Worm (Caenorhabditis elegans) whole organism, L4 larva: ENCODE results near the gene ZK593.2.

Experiments used
- F10B5.3 ChIP-seq: sonication (generic microtip); optimal IDR thresholded peaks from 2 replicates; lab custom pipeline; 2016; ENCODE audit warnings: mild to moderate bottlenecking, missing genetic modification characterization, missing compliant biosample characterization
- F49E8.2 ChIP-seq: sonication (generic microtip); optimal IDR thresholded peaks from 2 replicates; lab custom pipeline; 2016; ENCODE audit warnings: missing compliant biosample characterization, mild to moderate bottlenecking, missing genetic modification characterization, borderline replicate concordance
- Y48G9A.11 ChIP-seq: fragments of 200-800 bp; sonication (Bioruptor generic); IDR thresholded peaks from 2 replicates; pipeline ENCODE4 v1.3.6; 2022; ENCODE audit warnings: missing genetic modification reagents, missing genetic modification characterization, missing compliant biosample characterization
- Y5F2A.4 ChIP-seq: fragments of 200-800 bp; sonication (Bioruptor generic); optimal IDR thresholded peaks from 2 replicates; lab custom pipeline; 2018; ENCODE audit warnings: mild to moderate bottlenecking, missing genetic modification characterization, missing compliant biosample characterization
- aha-1 ChIP-seq: fragments of 150-350 bp; peaks from one replicate; lab custom pipeline; 2014; ENCODE audit warnings: missing biosample characterization, missing genetic modification characterization
- aly-2 ChIP-seq: sonication (generic microtip); optimal IDR thresholded peaks from 2 replicates; lab custom pipeline; 2018; ENCODE audit warnings: missing biosample characterization, missing genetic modification characterization
- ama-1 ChIP-seq: fragments of 150-350 bp; optimal IDR thresholded peaks from 2 replicates; lab custom pipeline; 2014; ENCODE audit warnings: inconsistent platforms, mixed read lengths
- attf-4 ChIP-seq: sonication (generic microtip); optimal IDR thresholded peaks from 3 replicates; lab custom pipeline; 2017; ENCODE audit warnings: missing biosample characterization, missing genetic modification characterization
- ceh-32 ChIP-seq: sonication (generic microtip); optimal IDR thresholded peaks from 2 replicates; lab custom pipeline; 2016; ENCODE audit warnings: mild to moderate bottlenecking, missing genetic modification characterization, missing compliant biosample characterization; ENCODE audit not compliant: poor library complexity
- ceh-44 ChIP-seq: fragments of 200-800 bp; sonication (Bioruptor generic); IDR thresholded peaks from 2 replicates; pipeline ENCODE4 v1.3.6; 2022; ENCODE audit warnings: missing genetic modification reagents, missing genetic modification characterization, missing compliant biosample characterization
- ces-1 ChIP-seq: fragments of 150-350 bp; sonication (generic microtip); optimal IDR thresholded peaks from 4 replicates; lab custom pipeline; 2014; ENCODE audit warnings: missing biosample characterization, missing genetic modification reagents, missing genetic modification characterization
- daf-8 ChIP-seq: fragments of 200-800 bp; sonication (Bioruptor generic); IDR thresholded peaks from 2 replicates; pipeline ENCODE4 v1.3.6; 2022; ENCODE audit warnings: missing genetic modification characterization, missing compliant biosample characterization
- dmd-6 ChIP-seq: fragments of 200-800 bp; sonication (Bioruptor generic); IDR thresholded peaks from 2 replicates; pipeline ENCODE4 v1.3.6; 2022; ENCODE audit warnings: missing genetic modification reagents, missing genetic modification characterization, missing compliant biosample characterization
- dmd-9 ChIP-seq: fragments of 200-800 bp; sonication (Bioruptor generic); IDR thresholded peaks from 2 replicates; pipeline ENCODE4 v1.3.6; 2022; ENCODE audit warnings: missing genetic modification reagents, missing genetic modification characterization, missing compliant biosample characterization
- dpl-1 ChIP-seq: fragments of 150-350 bp; optimal IDR thresholded peaks from 2 replicates; lab custom pipeline; 2014; ENCODE audit warnings: missing biosample characterization, missing genetic modification reagents, missing genetic modification characterization
- egl-27 ChIP-seq: sonication (generic microtip); optimal IDR thresholded peaks from 3 replicates; lab custom pipeline; 2017; ENCODE audit warnings: missing biosample characterization, missing genetic modification reagents, missing genetic modification characterization
- fkh-10 ChIP-seq: fragments of 150-350 bp; optimal IDR thresholded peaks from 2 replicates; lab custom pipeline; 2014; ENCODE audit warnings: missing biosample characterization, missing genetic modification reagents, missing genetic modification characterization
- gei-8 ChIP-seq: fragments of 200-800 bp; sonication (Bioruptor generic); optimal IDR thresholded peaks from 2 replicates; lab custom pipeline; 2018; ENCODE audit warnings: mild to moderate bottlenecking, missing genetic modification characterization, missing compliant biosample characterization
- hlh-30 ChIP-seq: sonication (generic microtip); optimal IDR thresholded peaks from 2 replicates; lab custom pipeline; 2017; ENCODE audit warnings: antibody characterized with exemption, mild to moderate bottlenecking, missing genetic modification characterization, missing compliant biosample characterization; ENCODE audit not compliant: insufficient read depth
- hmg-1.1 ChIP-seq: fragments of 200-800 bp; sonication (Bioruptor generic); IDR thresholded peaks from 2 replicates; pipeline ENCODE4 v1.3.6; 2022; ENCODE audit warnings: missing genetic modification reagents, missing genetic modification characterization, missing compliant biosample characterization
- jun-1 ChIP-seq: fragments of 150-350 bp; optimal IDR thresholded peaks from 2 replicates; lab custom pipeline; 2014; ENCODE audit warnings: missing biosample characterization, missing genetic modification reagents, missing genetic modification characterization
- lim-7 ChIP-seq: fragments of 200-800 bp; sonication (Bioruptor generic); IDR thresholded peaks from 2 replicates; pipeline ENCODE4 v1.3.6; 2022; ENCODE audit warnings: missing genetic modification characterization, missing compliant biosample characterization
- lin-15B ChIP-seq: fragments of 150-350 bp; sonication (generic microtip); optimal IDR thresholded peaks from 3 replicates; lab custom pipeline; 2014; ENCODE audit warnings: missing biosample characterization, missing genetic modification characterization
- lin-38 ChIP-seq: fragments of 200-800 bp; sonication (Bioruptor generic); IDR thresholded peaks from 2 replicates; pipeline ENCODE4 v1.3.6; 2022; ENCODE audit warnings: missing genetic modification reagents, missing genetic modification characterization, missing compliant biosample characterization
- mdl-1 ChIP-seq, 2 experiments: fragments of 150-350 bp in 1 of 2; sonication (generic microtip) in 1 of 2; optimal IDR thresholded peaks; 2 replicates each; lab custom pipeline; 2014 to 2017; ENCODE audit warnings: missing biosample characterization in 2 of 2, missing genetic modification characterization in 2 of 2
- mes-2 ChIP-seq: sonication (generic microtip); optimal IDR thresholded peaks from 2 replicates; lab custom pipeline; 2016; ENCODE audit warnings: missing genotype, mild to moderate bottlenecking, missing genetic modification characterization, missing compliant biosample characterization; ENCODE audit not compliant: poor library complexity, severe bottlenecking
- mxl-2 ChIP-seq: fragments of 200-800 bp; sonication (Bioruptor generic); conservative IDR thresholded peaks from 2 replicates; pipeline ENCODE4 v1.3.6; 2022; ENCODE audit warnings: missing genetic modification reagents, missing genetic modification characterization, missing compliant biosample characterization
- mxl-3 ChIP-seq: fragments of 200-800 bp; sonication (Bioruptor generic); optimal IDR thresholded peaks from 2 replicates; lab custom pipeline; 2018; ENCODE audit warnings: mild to moderate bottlenecking, missing genetic modification characterization, missing compliant biosample characterization
- nhr-11 ChIP-seq: fragments of 150-350 bp; optimal IDR thresholded peaks from 2 replicates; lab custom pipeline; 2014; ENCODE audit warnings: missing biosample characterization, missing genetic modification characterization
- nhr-111 ChIP-seq: fragments of 200-800 bp; sonication (Bioruptor generic); optimal IDR thresholded peaks from 2 replicates; lab custom pipeline; 2018; ENCODE audit warnings: mild to moderate bottlenecking, missing genetic modification characterization, missing compliant biosample characterization
- nhr-25 ChIP-seq: sonication (generic microtip); optimal IDR thresholded peaks from 2 replicates; lab custom pipeline; 2017; ENCODE audit warnings: missing genetic modification characterization, mild to moderate bottlenecking, missing compliant biosample characterization, antibody characterized with exemption, moderate library complexity, borderline replicate concordance; ENCODE audit not compliant: insufficient read depth
- nhr-41 ChIP-seq: fragments of 200-800 bp; sonication (Bioruptor generic); IDR thresholded peaks from 2 replicates; pipeline ENCODE4 v1.3.6; 2022; ENCODE audit warnings: missing genetic modification reagents, missing genetic modification characterization, missing compliant biosample characterization
- nhr-42 ChIP-seq: fragments of 200-800 bp; sonication (Bioruptor generic); IDR thresholded peaks from 2 replicates; pipeline ENCODE4 v1.3.6; 2022; ENCODE audit warnings: missing genetic modification characterization, missing compliant biosample characterization
- nhr-6 ChIP-seq: fragments of 150-350 bp; optimal IDR thresholded peaks from 2 replicates; lab custom pipeline; 2014; ENCODE audit warnings: missing biosample characterization, missing genetic modification characterization
- pha-4 ChIP-seq, 2 experiments: fragments of 150-350 bp in 1 of 2; fragments of 200-800 bp in 1 of 2; sonication (Bioruptor generic) in 1 of 2; IDR thresholded peaks in 1 of 2; optimal IDR thresholded peaks in 1 of 2; 2 replicates each; pipeline versions ENCODE4 v1.3.6 to Lab custom; 2014 to 2022; ENCODE audit warnings: missing genetic modification characterization in 2 of 2, missing genetic modification reagents in 2 of 2, missing biosample characterization in 1 of 2, missing compliant biosample characterization in 1 of 2
- saeg-2 ChIP-seq: fragments of 200-800 bp; sonication (Bioruptor generic); IDR thresholded peaks from 2 replicates; pipeline ENCODE4 v1.3.6; 2022; ENCODE audit warnings: missing genetic modification reagents, missing genetic modification characterization, missing compliant biosample characterization
- set-16 ChIP-seq: fragments of 200-800 bp; sonication (Bioruptor generic); IDR thresholded peaks from 2 replicates; pipeline ENCODE4 v1.3.6; 2022; ENCODE audit warnings: missing genetic modification reagents, missing genetic modification characterization, missing compliant biosample characterization
- skn-1 ChIP-seq: fragments of 150-350 bp; optimal IDR thresholded peaks from 2 replicates; lab custom pipeline; 2014; ENCODE audit warnings: missing biosample characterization, missing genetic modification characterization
- snpc-4 ChIP-seq: fragments of 150-350 bp; optimal IDR thresholded peaks from 2 replicates; lab custom pipeline; 2014; ENCODE audit warnings: missing biosample characterization, missing genetic modification characterization
- spr-1 ChIP-seq: sonication (generic microtip); optimal IDR thresholded peaks from 2 replicates; lab custom pipeline; 2016; ENCODE audit warnings: mild to moderate bottlenecking, missing genetic modification characterization, missing compliant biosample characterization
- tag-97 ChIP-seq: fragments of 200-800 bp; sonication (Bioruptor generic); IDR thresholded peaks from 2 replicates; pipeline ENCODE4 v1.3.6; 2022; ENCODE audit warnings: missing genetic modification characterization, missing compliant biosample characterization
- unc-39 ChIP-seq: sonication (generic microtip); optimal IDR thresholded peaks from 2 replicates; lab custom pipeline; 2017; ENCODE audit warnings: missing biosample characterization, missing genetic modification characterization
- unc-62 ChIP-seq, 3 experiments: fragments of 150-350 bp in 1 of 3; sonication (generic microtip); optimal IDR thresholded peaks in 2 of 3; peaks in 1 of 3; 1 replicate in 1 of 3; 2 replicates in 2 of 3; lab custom pipeline; 2014 to 2017; ENCODE audit warnings: missing biosample characterization in 3 of 3, missing genetic modification characterization in 3 of 3, missing genetic modification reagents in 3 of 3, missing genotype in 1 of 3
- vab-7 ChIP-seq: fragments of 200-800 bp; sonication (Bioruptor generic); IDR thresholded peaks from 2 replicates; pipeline ENCODE4 v1.3.6; 2022; ENCODE audit warnings: missing genetic modification reagents, missing genetic modification characterization, missing compliant biosample characterization
- zag-1 ChIP-seq: fragments of 150-350 bp; optimal IDR thresholded peaks from 2 replicates; lab custom pipeline; 2014; ENCODE audit warnings: missing biosample characterization, missing genetic modification characterization
- zfp-2 ChIP-seq: sonication (generic microtip); optimal IDR thresholded peaks from 2 replicates; lab custom pipeline; 2016; ENCODE audit warnings: mild to moderate bottlenecking, missing genetic modification characterization, missing compliant biosample characterization
- zip-11 ChIP-seq: fragments of 200-800 bp; sonication (Bioruptor generic); IDR thresholded peaks from 2 replicates; pipeline ENCODE4 v1.3.6; 2022; ENCODE audit warnings: missing genetic modification characterization, missing compliant biosample characterization
- zip-2 ChIP-seq: fragments of 150-350 bp; optimal IDR thresholded peaks from 2 replicates; lab custom pipeline; 2014; ENCODE audit warnings: missing biosample characterization, missing genetic modification characterization
- ztf-11 ChIP-seq: fragments of 150-350 bp; optimal IDR thresholded peaks from 2 replicates; lab custom pipeline; 2014; ENCODE audit warnings: missing biosample characterization, missing genetic modification characterization
- ztf-7 ChIP-seq: fragments of 150-350 bp; optimal IDR thresholded peaks from 2 replicates; lab custom pipeline; 2014; ENCODE audit warnings: missing biosample characterization, missing genetic modification characterization

The ZK593.2 gene

ce11 chrIV:10918877-10919560 lies 5.8 kb downstream of the ZK593.2 start (continued):
- TF ChIP-seq dpl-1 (GFP tag; lab: Kevin White, UChicago) (peak; percentile 58), unc-62 (GFP tag; optimal IDR thresholded peaks at IDR 0.05 in 1 of 2; lab: Kevin White, UChicago) (peak in 1 of 2 experiments; percentile 96), unc-62 (tag; optimal IDR thresholded peaks at IDR 0.05; lab: Kevin White, UChicago) (no peak), hmg-1.1 (GFP tag; lab: Robert Waterston, UW) (peak; percentile 86), mxl-2 (GFP tag; lab: Robert Waterston, UW) (no peak), lin-38 (peak; percentile 87), nhr-6 (peak; percentile 43), F10B5.3 (tag; lab: Kevin White, UChicago) (no peak), daf-8 (GFP tag; lab: Robert Waterston, UW) (no peak), snpc-4 (no peak), ztf-11 (tag; lab: Kevin White, UChicago) (no peak), ceh-32 (tag; lab: Kevin White, UChicago) (no peak), aha-1 (peak; percentile 99), ces-1 (GFP tag; lab: Kevin White, UChicago) (no peak), gei-8 (GFP tag; lab: Kevin White, UChicago) (no peak), F49E8.2 (tag; lab: Kevin White, UChicago) (no peak), tag-97 (GFP tag; lab: Robert Waterston, UW) (no peak), zip-2 (no peak), skn-1 (tag; lab: Kevin White, UChicago) (no peak), jun-1 (no peak), ama-1 (peak; percentile 76), zip-11 (GFP tag; lab: Robert Waterston, UW) (no peak), lim-7 (no peak), saeg-2 (GFP tag; lab: Robert Waterston, UW) (no peak), nhr-42 (GFP tag; lab: Robert Waterston, UW) (peak; percentile 42; the same call in 1 of the 2 replicates), attf-4 (tag; lab: Kevin White, UChicago) (no peak), dmd-6 (GFP tag; lab: Robert Waterston, UW) (peak; percentile 64), egl-27 (tag; lab: Kevin White, UChicago) (no peak), zag-1 (no peak), dmd-9 (GFP tag; lab: Robert Waterston, UW) (no peak), spr-1 (tag; lab: Kevin White, UChicago) (no peak), ceh-44 (0 out of 2 replicates have a peak, but pooled peaks have one; percentile 4), ztf-7 (tag; lab: Kevin White, UChicago) (no peak), Y5F2A.4 (GFP tag; lab: Kevin White, UChicago) (no peak), nhr-41 (GFP tag; lab: Robert Waterston, UW) (no peak), nhr-111 (no peak), hlh-30 (tag; lab: Kevin White, UChicago) (peak; percentile 96), Y48G9A.11 (GFP tag; lab: Robert Waterston, UW) (no peak), vab-7 (GFP tag; lab: Robert Waterston, UW) (peak; percentile 39; the same call in 1 of the 2 replicates), nhr-25 (tag; lab: Kevin White, UChicago) (no peak), fkh-10 (GFP tag; lab: Kevin White, UChicago) (peak; percentile 40), zfp-2 (tag; lab: Kevin White, UChicago) (no peak), set-16 (no peak), unc-39 (no peak), nhr-11 (tag; lab: Kevin White, UChicago) (peak; percentile 77), mdl-1 (tag; optimal IDR thresholded peaks at IDR 0.05; lab: Kevin White, UChicago) (peak; percentile 25 to 90), pha-4 (GFP tag; IDR thresholded peaks at IDR 0.05; lab: Robert Waterston, UW) (no peak), pha-4 (tag; optimal IDR thresholded peaks at IDR 0.05; lab: Kevin White, UChicago) (peak; percentile 74), mxl-3 (GFP tag; lab: Kevin White, UChicago) (peak; percentile 89), lin-15B (tag; lab: Kevin White, UChicago) (no peak), mes-2 (tag; lab: Kevin White, UChicago) (peak; percentile 66), aly-2 (no peak)
